Fruit fly (Drosophila melanogaster) whole organism, embryonic: ENCODE data around the gene CG32052.

ENCODE experiments used
- CG10147 ChIP-seq: fragments of 200-800 bp; sonication (Bioruptor generic); optimal IDR thresholded peaks from 2 replicates; lab custom pipeline; 2019; ENCODE audit warnings: missing biosample characterization, mild to moderate bottlenecking, missing genetic modification characterization, moderate library complexity
- CG1024 ChIP-seq: fragments of 200-800 bp; sonication (Bioruptor generic); IDR thresholded peaks from 2 replicates; pipeline ENCODE4 v1.3.6; 2022; ENCODE audit warnings: missing biosample characterization, missing genetic modification characterization
- CG10431 ChIP-seq: fragments of 200-800 bp; sonication (Bioruptor generic); optimal IDR thresholded peaks from 3 replicates; lab custom pipeline; 2018; ENCODE audit warnings: missing biosample characterization, mild to moderate bottlenecking, missing genetic modification characterization
- CG10462 ChIP-seq: fragments of 200-800 bp; sonication (Bioruptor generic); optimal IDR thresholded peaks from 2 replicates; lab custom pipeline; 2016; ENCODE audit warnings: missing biosample characterization, missing genetic modification characterization
- CG11560 ChIP-seq: fragments of 200-800 bp; sonication (Bioruptor generic); IDR thresholded peaks from 3 replicates; pipeline ENCODE4 v1.3.6; 2022; ENCODE audit warnings: missing biosample characterization, missing genetic modification characterization
- CG12659 ChIP-seq: fragments of 200-800 bp; sonication (Bioruptor generic); optimal IDR thresholded peaks from 3 replicates; lab custom pipeline; 2017; ENCODE audit warnings: mild to moderate bottlenecking, missing biosample characterization, missing genetic modification reagents, missing genetic modification characterization
- CG12744 ChIP-seq: fragments of 200-800 bp; sonication (Bioruptor generic); optimal IDR thresholded peaks from 2 replicates; lab custom pipeline; 2016; ENCODE audit warnings: missing biosample characterization, missing genetic modification characterization
- CG17385 ChIP-seq: fragments of 200-800 bp; sonication (Bioruptor generic); optimal IDR thresholded peaks from 3 replicates; lab custom pipeline; 2018; ENCODE audit warnings: missing biosample characterization, mild to moderate bottlenecking, missing genetic modification characterization
- CG17568 ChIP-seq: fragments of 200-800 bp; sonication (Bioruptor generic); optimal IDR thresholded peaks from 2 replicates; lab custom pipeline; 2018; ENCODE audit warnings: missing biosample characterization, mild to moderate bottlenecking, missing genetic modification characterization, moderate library complexity
- CG1792 ChIP-seq: fragments of 200-800 bp; sonication (Bioruptor generic); optimal IDR thresholded peaks from 2 replicates; lab custom pipeline; 2016; ENCODE audit warnings: missing biosample characterization, missing genetic modification characterization
- CG2129 ChIP-seq: fragments of 200-800 bp; sonication (Bioruptor generic); IDR thresholded peaks from 2 replicates; pipeline ENCODE4 v1.3.6; 2022; ENCODE audit warnings: missing biosample characterization, missing genetic modification characterization; ENCODE audit not compliant: partially characterized antibody
- CG31388 ChIP-seq: fragments of 200-800 bp; sonication (Bioruptor generic); optimal IDR thresholded peaks from 2 replicates; lab custom pipeline; 2016; ENCODE audit warnings: missing biosample characterization, missing genetic modification characterization
- CG3838 ChIP-seq: fragments of 200-800 bp; sonication (Bioruptor generic); optimal IDR thresholded peaks from 3 replicates; lab custom pipeline; 2016; ENCODE audit warnings: missing biosample characterization, missing genetic modification characterization
- CG3847 ChIP-seq: fragments of 200-800 bp; sonication (Bioruptor generic); IDR thresholded peaks from 2 replicates; pipeline ENCODE4 v1.3.6; 2022; ENCODE audit warnings: missing biosample characterization, missing genetic modification characterization
- CG4328 ChIP-seq: fragments of 200-800 bp; sonication (Bioruptor generic); optimal IDR thresholded peaks from 3 replicates; lab custom pipeline; 2017; ENCODE audit warnings: missing biosample characterization, missing genetic modification reagents, missing genetic modification characterization
- CG4854 ChIP-seq: fragments of 200-800 bp; sonication (Bioruptor generic); optimal IDR thresholded peaks from 2 replicates; lab custom pipeline; 2016; ENCODE audit warnings: missing biosample characterization, missing genetic modification characterization, inconsistent platforms
- CG5245 ChIP-seq: fragments of 200-800 bp; sonication (Bioruptor generic); optimal IDR thresholded peaks from 3 replicates; lab custom pipeline; 2016; ENCODE audit warnings: missing biosample characterization, missing genetic modification characterization
- CG8478 ChIP-seq: fragments of >200 bp; optimal IDR thresholded peaks from 2 replicates; lab custom pipeline; 2018
- CG8924 ChIP-seq: fragments of 200-800 bp; optimal IDR thresholded peaks from 3 replicates; lab custom pipeline; 2019; ENCODE audit warnings: missing biosample characterization, mild to moderate bottlenecking, missing genetic modification characterization, moderate library complexity
- CG9437 ChIP-seq: fragments of 200-800 bp; sonication (Bioruptor generic); optimal IDR thresholded peaks from 2 replicates; lab custom pipeline; 2018; ENCODE audit warnings: missing biosample characterization, mild to moderate bottlenecking, missing genetic modification characterization
- CG9797 ChIP-seq: fragments of 200-800 bp; sonication (Bioruptor generic); optimal IDR thresholded peaks from 3 replicates; lab custom pipeline; 2018; ENCODE audit warnings: missing biosample characterization, mild to moderate bottlenecking, missing genetic modification characterization
- CG9932 ChIP-seq: fragments of 200-800 bp; sonication (Bioruptor generic); IDR thresholded peaks from 2 replicates; pipeline ENCODE4 v1.3.6; 2022; ENCODE audit warnings: missing biosample characterization, missing genetic modification characterization
- D ChIP-seq, 2 experiments: fragments of 200-800 bp in 1 of 2; fragments of >200 bp in 1 of 2; sonication (Bioruptor generic) in 1 of 2; optimal IDR thresholded peaks; 2 replicates in 1 of 2; 3 replicates in 1 of 2; lab custom pipeline; 2017; ENCODE audit warnings: mild to moderate bottlenecking in 1 of 2, missing biosample characterization in 1 of 2, missing genetic modification characterization in 1 of 2, missing genetic modification reagents in 1 of 2
- Dek ChIP-seq: fragments of 200-800 bp; sonication (Bioruptor generic); optimal IDR thresholded peaks from 3 replicates; lab custom pipeline; 2019; ENCODE audit warnings: missing biosample characterization, mild to moderate bottlenecking, missing genetic modification characterization, moderate library complexity
- Fer1 ChIP-seq: fragments of 200-800 bp; sonication (Bioruptor generic); optimal IDR thresholded peaks from 2 replicates; lab custom pipeline; 2017; ENCODE audit warnings: missing biosample characterization, mild to moderate bottlenecking, missing genetic modification characterization
- Gsc ChIP-seq: fragments of 200-800 bp; sonication (Bioruptor generic); IDR thresholded peaks from 2 replicates; pipeline ENCODE4 v1.3.6; 2022; ENCODE audit warnings: missing biosample characterization, missing genetic modification characterization
- HLH54F ChIP-seq: fragments of 200-800 bp; sonication (Bioruptor generic); optimal IDR thresholded peaks from 3 replicates; lab custom pipeline; 2016; ENCODE audit warnings: missing biosample characterization, missing genetic modification characterization
- Hey ChIP-seq: fragments of 200-800 bp; sonication (Bioruptor generic); optimal IDR thresholded peaks from 3 replicates; lab custom pipeline; 2018; ENCODE audit warnings: missing biosample characterization, mild to moderate bottlenecking, missing genetic modification characterization
- Hr39 ChIP-seq: fragments of >200 bp; optimal IDR thresholded peaks from 2 replicates; lab custom pipeline; 2017
- NFAT ChIP-seq: fragments of 200-800 bp; sonication (Bioruptor generic); IDR thresholded peaks from 2 replicates; pipeline ENCODE4 v1.3.6; 2022; ENCODE audit warnings: missing biosample characterization, missing genetic modification characterization
- NfI ChIP-seq: fragments of 200-800 bp; sonication (Bioruptor generic); optimal IDR thresholded peaks from 3 replicates; lab custom pipeline; 2018; ENCODE audit warnings: missing biosample characterization, mild to moderate bottlenecking, missing genetic modification characterization, moderate library complexity
- Poxn ChIP-seq: fragments of 200-800 bp; sonication (Bioruptor generic); IDR thresholded peaks from 2 replicates; pipeline ENCODE4 v1.3.6; 2022; ENCODE audit warnings: missing biosample characterization, missing genetic modification characterization
- Rx ChIP-seq: fragments of 200-800 bp; sonication (Bioruptor generic); IDR thresholded peaks from 2 replicates; pipeline ENCODE4 v1.3.6; 2022; ENCODE audit warnings: missing biosample characterization, missing genetic modification characterization
- Sry-β ChIP-seq: fragments of 200-800 bp; sonication (Bioruptor generic); optimal IDR thresholded peaks from 2 replicates; lab custom pipeline; 2018; ENCODE audit warnings: missing biosample characterization, mild to moderate bottlenecking, missing genetic modification characterization, moderate library complexity
- cas ChIP-seq: fragments of 200-800 bp; sonication (Bioruptor generic); IDR thresholded peaks from 2 replicates; pipeline ENCODE4 v1.3.6; 2022; ENCODE audit warnings: missing biosample characterization, missing genetic modification characterization
- dan ChIP-seq: fragments of 200-800 bp; sonication (Bioruptor generic); IDR thresholded peaks from 2 replicates; pipeline ENCODE4 v1.3.6; 2022; ENCODE audit warnings: missing biosample characterization, missing genetic modification characterization
- emc ChIP-seq: fragments of 200-800 bp; sonication (Bioruptor generic); optimal IDR thresholded peaks from 2 replicates; lab custom pipeline; 2016; ENCODE audit warnings: missing biosample characterization, missing genetic modification characterization
- fu2 ChIP-seq: fragments of 200-800 bp; sonication (Bioruptor generic); optimal IDR thresholded peaks from 2 replicates; lab custom pipeline; 2016; ENCODE audit warnings: missing biosample characterization, missing genetic modification characterization
- gem ChIP-seq: fragments of 200-800 bp; sonication (Bioruptor generic); optimal IDR thresholded peaks from 2 replicates; lab custom pipeline; 2019; ENCODE audit warnings: missing biosample characterization, mild to moderate bottlenecking, missing genetic modification characterization, moderate library complexity
- hkb ChIP-seq, 2 experiments: fragments of 200-800 bp in 1 of 2; fragments of >200 bp in 1 of 2; sonication (Bioruptor generic) in 1 of 2; IDR thresholded peaks in 1 of 2; optimal IDR thresholded peaks in 1 of 2; 2 replicates each; pipeline versions ENCODE4 v1.3.6 to Lab custom; 2017 to 2022; ENCODE audit warnings: missing biosample characterization in 1 of 2, missing genetic modification characterization in 1 of 2
- ken ChIP-seq: fragments of 200-800 bp; sonication (Bioruptor generic); IDR thresholded peaks from 3 replicates; pipeline ENCODE4 v1.3.6; 2022; ENCODE audit warnings: missing biosample characterization, missing genetic modification characterization
- p53 ChIP-seq: fragments of 200-800 bp; sonication (Bioruptor generic); optimal IDR thresholded peaks from 2 replicates; lab custom pipeline; 2016; ENCODE audit warnings: missing biosample characterization, missing genetic modification characterization
- ro ChIP-seq: fragments of 200-800 bp; sonication (Bioruptor generic); IDR thresholded peaks from 2 replicates; pipeline ENCODE4 v1.3.6; 2022; ENCODE audit warnings: missing biosample characterization, missing genetic modification characterization
- slbo ChIP-seq: fragments of 200-800 bp; sonication (Bioruptor generic); IDR thresholded peaks from 2 replicates; pipeline ENCODE4 v1.3.6; 2022; ENCODE audit warnings: missing biosample characterization, missing genetic modification characterization
- stwl ChIP-seq: fragments of 200-800 bp; sonication (Bioruptor generic); optimal IDR thresholded peaks from 3 replicates; lab custom pipeline; 2018; ENCODE audit warnings: missing biosample characterization, mild to moderate bottlenecking, missing genetic modification characterization, moderate library complexity
- tap ChIP-seq: fragments of 200-800 bp; optimal IDR thresholded peaks from 3 replicates; lab custom pipeline; 2019; ENCODE audit warnings: missing biosample characterization, mild to moderate bottlenecking, missing genetic modification characterization, moderate library complexity
- tin ChIP-seq: fragments of 200-800 bp; sonication (Bioruptor generic); optimal IDR thresholded peaks from 3 replicates; lab custom pipeline; 2016; ENCODE audit warnings: missing biosample characterization, missing genetic modification characterization
- tna ChIP-seq: fragments of 200-800 bp; sonication (Bioruptor generic); IDR thresholded peaks from 2 replicates; pipeline ENCODE4 v1.3.6; 2022; ENCODE audit warnings: missing biosample characterization, missing genetic modification characterization; ENCODE audit not compliant: partially characterized antibody
- unpg ChIP-seq: fragments of 200-800 bp; sonication (Bioruptor generic); optimal IDR thresholded peaks from 3 replicates; lab custom pipeline; 2018; ENCODE audit warnings: missing biosample characterization, mild to moderate bottlenecking, missing genetic modification characterization, moderate library complexity
- vfl ChIP-seq: fragments of 200-800 bp; sonication (Bioruptor generic); optimal IDR thresholded peaks from 2 replicates; lab custom pipeline; 2016; ENCODE audit warnings: missing biosample characterization, missing genetic modification characterization
- wor ChIP-seq: fragments of 200-800 bp; sonication (Bioruptor generic); IDR thresholded peaks from 2 replicates; pipeline ENCODE4 v1.3.6; 2022; ENCODE audit warnings: missing biosample characterization, missing genetic modification characterization
- zfh2 ChIP-seq: fragments of 200-800 bp; sonication (Bioruptor generic); optimal IDR thresholded peaks from 2 replicates; lab custom pipeline; 2016; ENCODE audit warnings: missing biosample characterization, missing genetic modification characterization

CG32052 gene

dm6 chr3L:9853895-9854470 lies 67.1 kb downstream of the CG32052 start (continued):
- TF ChIP-seq CG10431, result no peak
- TF ChIP-seq D (optimal IDR thresholded peaks at IDR 0.05; lab: Kevin White, UChicago), result no peak
- no peak for TF ChIP-seq D (GFP tag; optimal IDR thresholded peaks at IDR 0.05; lab: Kevin White, UChicago)
- no peak for TF ChIP-seq CG2129
- TF ChIP-seq stwl (tag; lab: Kevin White, UChicago), result no peak
- TF ChIP-seq emc (GFP tag; lab: Kevin White, UChicago), result no peak
- no peak for TF ChIP-seq Sry-β (GFP tag; lab: Kevin White, UChicago)
- TF ChIP-seq vfl, result no peak
- no peak for TF ChIP-seq CG31388
- no peak for TF ChIP-seq zfh2 (GFP tag; lab: Kevin White, UChicago)
- no peak for TF ChIP-seq gem (tag; lab: Kevin White, UChicago)
- no peak for TF ChIP-seq Rx (GFP tag; lab: Robert Waterston, UW)
- TF ChIP-seq CG9797 (GFP tag; lab: Kevin White, UChicago), result no peak
- TF ChIP-seq CG8478 (lab: Kevin White, UChicago), result peak; percentile 83
- no peak for TF ChIP-seq CG4854
- TF ChIP-seq tin (GFP tag; lab: Kevin White, UChicago), result peak; percentile 20
- TF ChIP-seq NFAT, result no peak
- TF ChIP-seq Hey, result no peak
- TF ChIP-seq Dek (tag; lab: Kevin White, UChicago), result no peak
- TF ChIP-seq NfI (GFP tag; lab: Kevin White, UChicago), result no peak
- TF ChIP-seq CG12659 (GFP tag; lab: Kevin White, UChicago), result no peak
- no peak for TF ChIP-seq ro (GFP tag; lab: Robert Waterston, UW)
- no peak for TF ChIP-seq dan
- TF ChIP-seq CG5245 (GFP tag; lab: Kevin White, UChicago), result no peak
- TF ChIP-seq CG1792 (GFP tag; lab: Kevin White, UChicago), result no peak
- no peak for TF ChIP-seq Poxn (GFP tag; lab: Robert Waterston, UW)
- no peak for TF ChIP-seq HLH54F (GFP tag; lab: Kevin White, UChicago)
- no peak for TF ChIP-seq CG9437 (GFP tag; lab: Kevin White, UChicago)
- TF ChIP-seq CG10462, result no peak
- no peak for TF ChIP-seq fu2
- TF ChIP-seq CG10147 (GFP tag; lab: Kevin White, UChicago), result no peak
- TF ChIP-seq CG9932 (GFP tag; lab: Robert Waterston, UW), result no peak
- TF ChIP-seq CG3847 (GFP tag; lab: Robert Waterston, UW), result no peak
- no peak for TF ChIP-seq wor (GFP tag; lab: Robert Waterston, UW)
- peak; percentile 23 for TF ChIP-seq CG17385 (GFP tag; lab: Kevin White, UChicago)
- TF ChIP-seq tap (tag; lab: Kevin White, UChicago), result no peak
- no peak for TF ChIP-seq cas
- TF ChIP-seq ken (GFP tag; lab: Robert Waterston, UW), result no peak
- TF ChIP-seq Hr39 (lab: Kevin White, UChicago), result no peak
- TF ChIP-seq tna (GFP tag; lab: Robert Waterston, UW), result no peak
- no peak for TF ChIP-seq CG1024 (GFP tag; lab: Robert Waterston, UW)
- no peak for TF ChIP-seq unpg (GFP tag; lab: Kevin White, UChicago)
- no peak for TF ChIP-seq slbo
- TF ChIP-seq p53 (GFP tag; lab: Kevin White, UChicago), result no peak
- TF ChIP-seq CG17568 (GFP tag; lab: Kevin White, UChicago), result no peak
- no peak for TF ChIP-seq CG11560 (tag; lab: Robert Waterston, UW)
- TF ChIP-seq Gsc (GFP tag; lab: Robert Waterston, UW), result no peak
- peak; percentile 33 for TF ChIP-seq Fer1
- TF ChIP-seq hkb (optimal IDR thresholded peaks at IDR 0.05; lab: Kevin White, UChicago), result no peak
- TF ChIP-seq hkb (GFP tag; IDR thresholded peaks at IDR 0.05; lab: Robert Waterston, UW), result no peak
- no peak for TF ChIP-seq CG12744 (GFP tag; lab: Kevin White, UChicago)
- TF ChIP-seq CG8924 (tag; lab: Kevin White, UChicago), result peak; percentile 1
- no peak for TF ChIP-seq CG3838
- no peak for TF ChIP-seq CG4328 (GFP tag; lab: Kevin White, UChicago)
